Worm (Caenorhabditis elegans) whole organism, L2 larva: ENCODE data around the gene sca-1.

Source experiments
- C34F6.9 ChIP-seq: fragments of 150-350 bp; optimal IDR thresholded peaks from 2 replicates; lab custom pipeline; 2014; ENCODE audit warnings: missing biosample characterization, missing genetic modification characterization
- F13H6.1 ChIP-seq: sonication (generic microtip); optimal IDR thresholded peaks from 2 replicates; lab custom pipeline; 2016; ENCODE audit warnings: missing genetic modification characterization, missing compliant biosample characterization
- R02D3.7 ChIP-seq: fragments of 150-350 bp; optimal IDR thresholded peaks from 2 replicates; lab custom pipeline; 2014; ENCODE audit warnings: missing biosample characterization, missing genetic modification characterization
- Y55F3AM.14 ChIP-seq: fragments of 200-800 bp; sonication (Bioruptor generic); optimal IDR thresholded peaks from 2 replicates; lab custom pipeline; 2018; ENCODE audit warnings: mild to moderate bottlenecking, missing genetic modification characterization, missing compliant biosample characterization
- ZK546.5 ChIP-seq: sonication (generic microtip); optimal IDR thresholded peaks from 2 replicates; lab custom pipeline; 2017; ENCODE audit warnings: missing biosample characterization, missing genetic modification characterization
- alr-1 ChIP-seq: fragments of 150-350 bp; optimal IDR thresholded peaks from 2 replicates; lab custom pipeline; 2014; ENCODE audit warnings: missing biosample characterization, missing genetic modification characterization
- aly-2 ChIP-seq: fragments of 150-350 bp; optimal IDR thresholded peaks from 2 replicates; lab custom pipeline; 2014; ENCODE audit warnings: missing biosample characterization, missing genetic modification characterization
- ama-1 ChIP-seq: fragments of 150-350 bp; optimal IDR thresholded peaks from 2 replicates; lab custom pipeline; 2018; ENCODE audit warnings: inconsistent platforms
- blmp-1 ChIP-seq: sonication (generic microtip); optimal IDR thresholded peaks from 2 replicates; lab custom pipeline; 2017; ENCODE audit warnings: missing genetic modification characterization, mild to moderate bottlenecking, missing compliant biosample characterization, antibody characterized with exemption, moderate library complexity; ENCODE audit not compliant: insufficient read depth
- ceh-16 ChIP-seq: fragments of 150-350 bp; optimal IDR thresholded peaks from 2 replicates; lab custom pipeline; 2014; ENCODE audit warnings: missing biosample characterization, missing genetic modification characterization
- ceh-82 ChIP-seq: fragments of 150-350 bp; optimal IDR thresholded peaks from 2 replicates; lab custom pipeline; 2014; ENCODE audit warnings: missing biosample characterization, missing genetic modification characterization
- crh-2 ChIP-seq: sonication (generic microtip); optimal IDR thresholded peaks from 2 replicates; lab custom pipeline; 2017; ENCODE audit warnings: missing biosample characterization, missing genetic modification characterization
- dmd-4 ChIP-seq: sonication (generic microtip); optimal IDR thresholded peaks from 2 replicates; lab custom pipeline; 2017; ENCODE audit warnings: missing biosample characterization, missing genetic modification characterization
- egl-27 ChIP-seq: sonication (generic microtip); optimal IDR thresholded peaks from 3 replicates; lab custom pipeline; 2017; ENCODE audit warnings: missing biosample characterization, missing genetic modification reagents, missing genetic modification characterization
- elt-1 ChIP-seq: fragments of 150-350 bp; optimal IDR thresholded peaks from 2 replicates; lab custom pipeline; 2014; ENCODE audit warnings: missing biosample characterization, missing genetic modification characterization
- elt-3 ChIP-seq: sonication (generic microtip); optimal IDR thresholded peaks from 2 replicates; lab custom pipeline; 2017; ENCODE audit warnings: missing biosample characterization, missing genetic modification characterization
- fos-1 ChIP-seq: fragments of 150-350 bp; optimal IDR thresholded peaks from 2 replicates; lab custom pipeline; 2014; ENCODE audit warnings: missing biosample characterization, missing genetic modification characterization
- gmeb-1 ChIP-seq: fragments of 150-350 bp; optimal IDR thresholded peaks from 2 replicates; lab custom pipeline; 2014; ENCODE audit warnings: missing biosample characterization, missing genetic modification characterization
- lin-11 ChIP-seq: fragments of 150-350 bp; sonication (generic microtip); optimal IDR thresholded peaks from 2 replicates; lab custom pipeline; 2014; ENCODE audit warnings: missing biosample characterization, missing genetic modification characterization, inconsistent platforms, mixed read lengths
- lin-13 ChIP-seq: fragments of 150-350 bp; optimal IDR thresholded peaks from 2 replicates; lab custom pipeline; 2014; ENCODE audit warnings: missing biosample characterization, missing genetic modification reagents, missing genetic modification characterization
- lin-39 ChIP-seq: fragments of 150-350 bp; optimal IDR thresholded peaks from 2 replicates; lab custom pipeline; 2014; ENCODE audit warnings: missing biosample characterization, missing genetic modification reagents, missing genetic modification characterization
- lsy-2 ChIP-seq, 2 experiments: fragments of 150-350 bp in 1 of 2; sonication (generic microtip) in 1 of 2; optimal IDR thresholded peaks; 2 replicates each; lab custom pipeline; 2014 to 2017; ENCODE audit warnings: missing biosample characterization in 2 of 2, missing genetic modification characterization in 2 of 2
- mab-5 ChIP-seq: fragments of 150-350 bp; optimal IDR thresholded peaks from 2 replicates; lab custom pipeline; 2014; ENCODE audit warnings: missing biosample characterization, missing genetic modification characterization
- mbf-1 ChIP-seq: sonication (generic microtip); optimal IDR thresholded peaks from 2 replicates; lab custom pipeline; 2017; ENCODE audit warnings: missing biosample characterization, missing genetic modification characterization
- mdl-1 ChIP-seq, 2 experiments: fragments of 150-350 bp in 1 of 2; sonication (generic microtip) in 1 of 2; optimal IDR thresholded peaks; 2 replicates each; lab custom pipeline; 2017; ENCODE audit warnings: missing biosample characterization in 2 of 2, missing genetic modification characterization in 2 of 2
- nhr-10 ChIP-seq: sonication (generic microtip); optimal IDR thresholded peaks from 2 replicates; lab custom pipeline; 2017; ENCODE audit warnings: missing biosample characterization, missing genetic modification characterization
- nhr-11 ChIP-seq: fragments of 150-350 bp; optimal IDR thresholded peaks from 2 replicates; lab custom pipeline; 2014; ENCODE audit warnings: missing biosample characterization, missing genetic modification characterization
- nhr-12 ChIP-seq: fragments of 150-350 bp; optimal IDR thresholded peaks from 2 replicates; lab custom pipeline; 2014; ENCODE audit warnings: missing biosample characterization, missing genetic modification characterization
- nhr-129 ChIP-seq: fragments of 150-350 bp; optimal IDR thresholded peaks from 2 replicates; lab custom pipeline; 2014; ENCODE audit warnings: missing biosample characterization, missing genetic modification characterization
- nhr-21 ChIP-seq: fragments of 150-350 bp; optimal IDR thresholded peaks from 2 replicates; lab custom pipeline; 2014; ENCODE audit warnings: missing biosample characterization, missing genetic modification characterization
- nhr-23 ChIP-seq: fragments of 150-350 bp; optimal IDR thresholded peaks from 2 replicates; lab custom pipeline; 2014; ENCODE audit warnings: missing biosample characterization, missing genetic modification reagents, missing genetic modification characterization
- nhr-237 ChIP-seq: fragments of 150-350 bp; optimal IDR thresholded peaks from 2 replicates; lab custom pipeline; 2014; ENCODE audit warnings: missing biosample characterization, missing genetic modification characterization
- nhr-25 ChIP-seq: fragments of 150-350 bp; sonication (generic microtip); optimal IDR thresholded peaks from 3 replicates; lab custom pipeline; 2014; ENCODE audit warnings: missing biosample characterization, missing genetic modification characterization
- nhr-6 ChIP-seq: fragments of 150-350 bp; optimal IDR thresholded peaks from 2 replicates; lab custom pipeline; 2014; ENCODE audit warnings: missing biosample characterization, missing genetic modification characterization
- nhr-77 ChIP-seq: fragments of 150-350 bp; optimal IDR thresholded peaks from 2 replicates; lab custom pipeline; 2014; ENCODE audit warnings: missing biosample characterization, missing genetic modification characterization
- peb-1 ChIP-seq: fragments of 150-350 bp; optimal IDR thresholded peaks from 2 replicates; lab custom pipeline; 2014; ENCODE audit warnings: missing biosample characterization, missing genetic modification characterization
- sem-4 ChIP-seq: fragments of 150-350 bp; optimal IDR thresholded peaks from 2 replicates; lab custom pipeline; 2014; ENCODE audit warnings: missing biosample characterization, missing genetic modification reagents, missing genetic modification characterization
- skn-1 ChIP-seq: sonication (generic microtip); optimal IDR thresholded peaks from 2 replicates; lab custom pipeline; 2017; ENCODE audit warnings: missing biosample characterization, missing genetic modification characterization
- sma-3 ChIP-seq: sonication (generic microtip); optimal IDR thresholded peaks from 2 replicates; lab custom pipeline; 2016; ENCODE audit warnings: missing genetic modification reagents, missing genetic modification characterization, missing compliant biosample characterization
- sma-9 ChIP-seq, 2 experiments: fragments of 150-350 bp in 1 of 2; sonication (generic microtip) in 1 of 2; optimal IDR thresholded peaks; 2 replicates each; lab custom pipeline; 2014 to 2016; ENCODE audit warnings: missing genetic modification characterization in 2 of 2, mild to moderate bottlenecking in 1 of 2, missing biosample characterization in 1 of 2, missing compliant biosample characterization in 1 of 2, missing genetic modification reagents in 1 of 2, moderate library complexity in 1 of 2
- snpc-4 ChIP-seq: fragments of 150-350 bp; optimal IDR thresholded peaks from 2 replicates; lab custom pipeline; 2014; ENCODE audit warnings: missing biosample characterization, missing genetic modification characterization
- unc-39 ChIP-seq: fragments of 150-350 bp; optimal IDR thresholded peaks from 2 replicates; lab custom pipeline; 2014; ENCODE audit warnings: missing biosample characterization, missing genetic modification characterization
- unc-55 ChIP-seq: fragments of 150-350 bp; sonication (generic microtip); optimal IDR thresholded peaks from 3 replicates; lab custom pipeline; 2014; ENCODE audit warnings: missing biosample characterization, missing genetic modification reagents, missing genetic modification characterization
- unc-62 ChIP-seq: fragments of 150-350 bp; optimal IDR thresholded peaks from 2 replicates; lab custom pipeline; 2014; ENCODE audit warnings: missing biosample characterization, missing genetic modification reagents, missing genetic modification characterization
- zag-1 ChIP-seq: fragments of 150-350 bp; optimal IDR thresholded peaks from 2 replicates; lab custom pipeline; 2014; ENCODE audit warnings: missing biosample characterization, missing genetic modification characterization
- ztf-1 ChIP-seq: fragments of 200-800 bp; sonication (Bioruptor generic); conservative IDR thresholded peaks from 2 replicates; pipeline ENCODE4 v1.3.6; 2022; ENCODE audit warnings: missing genetic modification characterization, missing compliant biosample characterization
- ztf-11 ChIP-seq: sonication (generic microtip); optimal IDR thresholded peaks from 2 replicates; lab custom pipeline; 2017; ENCODE audit warnings: missing biosample characterization, missing genetic modification characterization
- ztf-4 ChIP-seq: fragments of 150-350 bp; optimal IDR thresholded peaks from 2 replicates; lab custom pipeline; 2014; ENCODE audit warnings: missing biosample characterization, missing genetic modification characterization

Gene sca-1

ce11 chrIII:10844873-10845272, 28.2 kb upstream of the sca-1 start, which contains the start of gene pde-12:
Gene pde-12 (minus strand): TSS chrIII:10845020.
- TF ChIP-seq nhr-12 (tag; lab: Kevin White, UChicago), result no peak
- TF ChIP-seq R02D3.7 (tag; lab: Kevin White, UChicago), result peak; percentile 58
- peak; percentile 17 for TF ChIP-seq nhr-237 (tag; lab: Kevin White, UChicago)
- peak; percentile 23 for TF ChIP-seq ZK546.5
- peak; percentile 54 for TF ChIP-seq fos-1 (tag; lab: Kevin White, UChicago)
- TF ChIP-seq nhr-77 (tag; lab: Kevin White, UChicago), result peak; percentile 75
- TF ChIP-seq Y55F3AM.14 (GFP tag; lab: Kevin White, UChicago), result no peak
- peak; percentile 72 for TF ChIP-seq snpc-4 (tag; lab: Kevin White, UChicago)
- no peak for TF ChIP-seq zag-1
- peak; percentile 20 for TF ChIP-seq nhr-10 (tag; lab: Kevin White, UChicago)
- peak; percentile 79 for TF ChIP-seq F13H6.1 (tag; lab: Kevin White, UChicago)
- TF ChIP-seq sma-9 (GFP tag; optimal IDR thresholded peaks at IDR 0.05; lab: Kevin White, UChicago), result no peak
- no peak for TF ChIP-seq sma-9 (tag; optimal IDR thresholded peaks at IDR 0.05; lab: Kevin White, UChicago)
- TF ChIP-seq blmp-1 (tag; lab: Kevin White, UChicago), result peak; percentile 13
- TF ChIP-seq C34F6.9 (tag; lab: Kevin White, UChicago), result peak; percentile 90
- TF ChIP-seq nhr-25 (tag; lab: Kevin White, UChicago), result peak; percentile 83
- TF ChIP-seq aly-2 (tag; lab: Kevin White, UChicago), result no peak
- TF ChIP-seq lin-13 (GFP tag; lab: Kevin White, UChicago), result peak; percentile 86
- TF ChIP-seq nhr-23 (tag; lab: Kevin White, UChicago), result no peak
- TF ChIP-seq nhr-11 (tag; lab: Kevin White, UChicago), result no peak
- TF ChIP-seq skn-1 (tag; lab: Kevin White, UChicago), result no peak
- no peak for TF ChIP-seq unc-62
- TF ChIP-seq nhr-6 (tag; lab: Kevin White, UChicago), result peak; percentile 75
- TF ChIP-seq gmeb-1 (tag; lab: Kevin White, UChicago), result peak; percentile 91
- TF ChIP-seq sma-3, result peak; percentile 94
- TF ChIP-seq elt-1, result no peak
- peak; percentile 72 for TF ChIP-seq egl-27 (tag; lab: Kevin White, UChicago)
- peak; percentile 87 to 92 for TF ChIP-seq lsy-2 (tag; optimal IDR thresholded peaks at IDR 0.05; lab: Kevin White, UChicago)
- peak; percentile 27 for TF ChIP-seq ceh-16
- peak; percentile 64 for TF ChIP-seq mab-5 (tag; lab: Kevin White, UChicago)
- no peak for TF ChIP-seq ztf-11 (tag; lab: Kevin White, UChicago)
- no peak for TF ChIP-seq ceh-82 (tag; lab: Kevin White, UChicago)
- no peak for TF ChIP-seq lin-39 (tag; lab: Kevin White, UChicago)
- no peak for TF ChIP-seq elt-3 (tag; lab: Kevin White, UChicago)
- peak in 1 of 2 experiments; percentile 23 for TF ChIP-seq mdl-1 (tag; optimal IDR thresholded peaks at IDR 0.05; lab: Kevin White, UChicago)
- no peak for TF ChIP-seq peb-1
- peak; percentile 46 for TF ChIP-seq ztf-4 (tag; lab: Kevin White, UChicago)
- no peak for TF ChIP-seq dmd-4 (tag; lab: Kevin White, UChicago)
- peak; percentile 84 for TF ChIP-seq nhr-21 (tag; lab: Kevin White, UChicago)
- peak; percentile 77 for TF ChIP-seq lin-11
- no peak for TF ChIP-seq mbf-1 (tag; lab: Kevin White, UChicago)
- TF ChIP-seq alr-1 (tag; lab: Kevin White, UChicago), result no peak
- peak; percentile 10 for TF ChIP-seq sem-4
- no peak for TF ChIP-seq ama-1 (lab: Kevin White, UChicago)
- no peak for TF ChIP-seq unc-39 (tag; lab: Kevin White, UChicago)
- TF ChIP-seq unc-55 (GFP tag; lab: Kevin White, UChicago), result peak; percentile 87
- TF ChIP-seq ztf-1 (GFP tag; lab: Robert Waterston, UW), result no peak
- TF ChIP-seq nhr-129 (tag; lab: Kevin White, UChicago), result peak; percentile 82
- TF ChIP-seq crh-2 (tag; lab: Kevin White, UChicago), result peak; percentile 83
